Worm (Caenorhabditis elegans) whole organism, L4 larva: ENCODE results near the gene zip-11.

ENCODE experiments used
- D1046.2 ChIP-seq: fragments of 200-800 bp; sonication (Bioruptor generic); IDR thresholded peaks from 2 replicates; pipeline ENCODE4 v1.3.6; 2022; ENCODE audit warnings: missing genetic modification characterization, missing compliant biosample characterization
- F10B5.3 ChIP-seq: sonication (generic microtip); optimal IDR thresholded peaks from 2 replicates; lab custom pipeline; 2016; ENCODE audit warnings: mild to moderate bottlenecking, missing genetic modification characterization, missing compliant biosample characterization
- F37D6.2 ChIP-seq: sonication (generic microtip); optimal IDR thresholded peaks from 2 replicates; lab custom pipeline; 2016; ENCODE audit warnings: mild to moderate bottlenecking, missing genetic modification characterization, missing compliant biosample characterization
- Y75B8A.6 ChIP-seq: fragments of 200-800 bp; sonication (Bioruptor generic); IDR thresholded peaks from 2 replicates; pipeline ENCODE4 v1.3.6; 2022; ENCODE audit warnings: missing genetic modification reagents, missing genetic modification characterization, missing compliant biosample characterization
- ZK546.5 ChIP-seq, 2 experiments: sonication (generic microtip); optimal IDR thresholded peaks; 2 replicates each; lab custom pipeline; 2017; ENCODE audit warnings: missing biosample characterization in 2 of 2, missing genetic modification characterization in 2 of 2
- attf-4 ChIP-seq: sonication (generic microtip); optimal IDR thresholded peaks from 3 replicates; lab custom pipeline; 2017; ENCODE audit warnings: missing biosample characterization, missing genetic modification characterization
- ceh-44 ChIP-seq: fragments of 200-800 bp; sonication (Bioruptor generic); IDR thresholded peaks from 2 replicates; pipeline ENCODE4 v1.3.6; 2022; ENCODE audit warnings: missing genetic modification reagents, missing genetic modification characterization, missing compliant biosample characterization
- ces-1 ChIP-seq: fragments of 150-350 bp; sonication (generic microtip); optimal IDR thresholded peaks from 4 replicates; lab custom pipeline; 2014; ENCODE audit warnings: missing biosample characterization, missing genetic modification reagents, missing genetic modification characterization
- daf-19 ChIP-seq: fragments of 200-800 bp; sonication (Bioruptor generic); conservative IDR thresholded peaks from 2 replicates; pipeline ENCODE4 v1.3.6; 2022; ENCODE audit warnings: missing genetic modification characterization, missing compliant biosample characterization
- duxl-1 ChIP-seq: sonication (generic microtip); optimal IDR thresholded peaks from 2 replicates; lab custom pipeline; 2016; ENCODE audit warnings: mild to moderate bottlenecking, missing genetic modification characterization, moderate library complexity, missing compliant biosample characterization; ENCODE audit not compliant: poor library complexity
- dve-1 ChIP-seq: sonication (generic microtip); optimal IDR thresholded peaks from 2 replicates; lab custom pipeline; 2017; ENCODE audit warnings: antibody characterized with exemption, mild to moderate bottlenecking, missing genetic modification characterization, missing compliant biosample characterization; ENCODE audit not compliant: insufficient read depth
- egl-27 ChIP-seq: sonication (generic microtip); optimal IDR thresholded peaks from 3 replicates; lab custom pipeline; 2017; ENCODE audit warnings: missing biosample characterization, missing genetic modification reagents, missing genetic modification characterization
- egl-43 ChIP-seq: fragments of 200-800 bp; sonication (Bioruptor generic); IDR thresholded peaks from 2 replicates; pipeline ENCODE4 v1.3.6; 2022; ENCODE audit warnings: missing genetic modification reagents, missing genetic modification characterization, missing compliant biosample characterization
- fos-1 ChIP-seq: fragments of 150-350 bp; optimal IDR thresholded peaks from 2 replicates; lab custom pipeline; 2014; ENCODE audit warnings: missing biosample characterization, missing genetic modification characterization
- gei-8 ChIP-seq: fragments of 200-800 bp; sonication (Bioruptor generic); optimal IDR thresholded peaks from 2 replicates; lab custom pipeline; 2018; ENCODE audit warnings: mild to moderate bottlenecking, missing genetic modification characterization, missing compliant biosample characterization
- hmg-1.1 ChIP-seq: fragments of 200-800 bp; sonication (Bioruptor generic); IDR thresholded peaks from 2 replicates; pipeline ENCODE4 v1.3.6; 2022; ENCODE audit warnings: missing genetic modification reagents, missing genetic modification characterization, missing compliant biosample characterization
- lim-7 ChIP-seq: fragments of 200-800 bp; sonication (Bioruptor generic); IDR thresholded peaks from 2 replicates; pipeline ENCODE4 v1.3.6; 2022; ENCODE audit warnings: missing genetic modification characterization, missing compliant biosample characterization
- lin-15B ChIP-seq: fragments of 150-350 bp; sonication (generic microtip); optimal IDR thresholded peaks from 3 replicates; lab custom pipeline; 2014; ENCODE audit warnings: missing biosample characterization, missing genetic modification characterization
- lin-39 ChIP-seq: fragments of 150-350 bp; optimal IDR thresholded peaks from 2 replicates; lab custom pipeline; 2014; ENCODE audit warnings: missing biosample characterization, missing genetic modification reagents, missing genetic modification characterization
- lsy-2 ChIP-seq, 2 experiments: fragments of 150-350 bp in 1 of 2; sonication (generic microtip) in 1 of 2; optimal IDR thresholded peaks; 2 replicates each; lab custom pipeline; 2014 to 2017; ENCODE audit warnings: missing biosample characterization in 2 of 2, missing genetic modification characterization in 2 of 2
- madf-5 ChIP-seq, 2 experiments: fragments of 200-800 bp; sonication (Bioruptor generic); IDR thresholded peaks; 2 replicates each; pipeline ENCODE4 v1.3.6; 2022; ENCODE audit warnings: missing compliant biosample characterization in 2 of 2, missing genetic modification characterization in 2 of 2
- madf-9 ChIP-seq: fragments of 200-800 bp; sonication (Bioruptor generic); conservative IDR thresholded peaks from 2 replicates; pipeline ENCODE4 v1.3.6; 2022; ENCODE audit warnings: missing genetic modification reagents, missing genetic modification characterization, missing compliant biosample characterization
- mdl-1 ChIP-seq, 2 experiments: fragments of 150-350 bp in 1 of 2; sonication (generic microtip) in 1 of 2; optimal IDR thresholded peaks; 2 replicates each; lab custom pipeline; 2014 to 2017; ENCODE audit warnings: missing biosample characterization in 2 of 2, missing genetic modification characterization in 2 of 2
- mdt-29 ChIP-seq: fragments of 200-800 bp; sonication (Bioruptor generic); IDR thresholded peaks from 2 replicates; pipeline ENCODE4 v1.3.6; 2022; ENCODE audit warnings: missing genetic modification reagents, missing genetic modification characterization, missing compliant biosample characterization
- mxl-2 ChIP-seq: fragments of 200-800 bp; sonication (Bioruptor generic); conservative IDR thresholded peaks from 2 replicates; pipeline ENCODE4 v1.3.6; 2022; ENCODE audit warnings: missing genetic modification reagents, missing genetic modification characterization, missing compliant biosample characterization
- nhr-10 ChIP-seq: fragments of 150-350 bp; optimal IDR thresholded peaks from 2 replicates; lab custom pipeline; 2014; ENCODE audit warnings: missing biosample characterization, missing genetic modification characterization
- nhr-111 ChIP-seq: fragments of 200-800 bp; sonication (Bioruptor generic); optimal IDR thresholded peaks from 2 replicates; lab custom pipeline; 2018; ENCODE audit warnings: mild to moderate bottlenecking, missing genetic modification characterization, missing compliant biosample characterization
- nhr-237 ChIP-seq: sonication (generic microtip); optimal IDR thresholded peaks from 2 replicates; lab custom pipeline; 2017; ENCODE audit warnings: missing biosample characterization, missing genetic modification characterization
- nhr-25 ChIP-seq: sonication (generic microtip); optimal IDR thresholded peaks from 2 replicates; lab custom pipeline; 2017; ENCODE audit warnings: missing genetic modification characterization, mild to moderate bottlenecking, missing compliant biosample characterization, antibody characterized with exemption, moderate library complexity, borderline replicate concordance; ENCODE audit not compliant: insufficient read depth
- nhr-28 ChIP-seq: fragments of 150-350 bp; optimal IDR thresholded peaks from 2 replicates; lab custom pipeline; 2014; ENCODE audit warnings: missing biosample characterization, missing genetic modification characterization
- nhr-41 ChIP-seq: fragments of 200-800 bp; sonication (Bioruptor generic); IDR thresholded peaks from 2 replicates; pipeline ENCODE4 v1.3.6; 2022; ENCODE audit warnings: missing genetic modification reagents, missing genetic modification characterization, missing compliant biosample characterization
- nhr-42 ChIP-seq: fragments of 200-800 bp; sonication (Bioruptor generic); IDR thresholded peaks from 2 replicates; pipeline ENCODE4 v1.3.6; 2022; ENCODE audit warnings: missing genetic modification characterization, missing compliant biosample characterization
- nhr-76 ChIP-seq: fragments of 150-350 bp; optimal IDR thresholded peaks from 2 replicates; lab custom pipeline; 2014; ENCODE audit warnings: missing biosample characterization, missing genetic modification characterization
- nhr-77 ChIP-seq: fragments of 150-350 bp; optimal IDR thresholded peaks from 2 replicates; lab custom pipeline; 2014; ENCODE audit warnings: missing biosample characterization, missing genetic modification characterization
- pha-4 ChIP-seq, 2 experiments: fragments of 150-350 bp in 1 of 2; fragments of 200-800 bp in 1 of 2; sonication (Bioruptor generic) in 1 of 2; IDR thresholded peaks in 1 of 2; optimal IDR thresholded peaks in 1 of 2; 2 replicates each; pipeline versions ENCODE4 v1.3.6 to Lab custom; 2014 to 2022; ENCODE audit warnings: missing genetic modification characterization in 2 of 2, missing genetic modification reagents in 2 of 2, missing biosample characterization in 1 of 2, missing compliant biosample characterization in 1 of 2
- php-3 ChIP-seq: fragments of 200-800 bp; sonication (Bioruptor generic); IDR thresholded peaks from 2 replicates; pipeline ENCODE4 v1.3.6; 2022; ENCODE audit warnings: missing genetic modification reagents, missing genetic modification characterization, missing compliant biosample characterization
- rbr-2 ChIP-seq: sonication (generic microtip); optimal IDR thresholded peaks from 2 replicates; lab custom pipeline; 2016; ENCODE audit warnings: missing genotype, missing genetic modification characterization, missing compliant biosample characterization
- saeg-2 ChIP-seq: fragments of 200-800 bp; sonication (Bioruptor generic); IDR thresholded peaks from 2 replicates; pipeline ENCODE4 v1.3.6; 2022; ENCODE audit warnings: missing genetic modification reagents, missing genetic modification characterization, missing compliant biosample characterization
- sdz-12 ChIP-seq: fragments of 200-800 bp; sonication (Bioruptor generic); optimal IDR thresholded peaks from 2 replicates; lab custom pipeline; 2018; ENCODE audit warnings: mild to moderate bottlenecking, missing genetic modification characterization, missing compliant biosample characterization
- set-16 ChIP-seq: fragments of 200-800 bp; sonication (Bioruptor generic); IDR thresholded peaks from 2 replicates; pipeline ENCODE4 v1.3.6; 2022; ENCODE audit warnings: missing genetic modification reagents, missing genetic modification characterization, missing compliant biosample characterization
- skn-1 ChIP-seq: fragments of 150-350 bp; optimal IDR thresholded peaks from 2 replicates; lab custom pipeline; 2014; ENCODE audit warnings: missing biosample characterization, missing genetic modification characterization
- spr-3 ChIP-seq: fragments of 200-800 bp; sonication (Bioruptor generic); optimal IDR thresholded peaks from 2 replicates; lab custom pipeline; 2018; ENCODE audit warnings: mild to moderate bottlenecking, missing genetic modification characterization, missing compliant biosample characterization
- tra-1 ChIP-seq: fragments of 200-800 bp; sonication (Bioruptor generic); IDR thresholded peaks from 2 replicates; pipeline ENCODE4 v1.3.6; 2022; ENCODE audit warnings: missing genetic modification reagents, missing genetic modification characterization, missing compliant biosample characterization
- unc-39 ChIP-seq: sonication (generic microtip); optimal IDR thresholded peaks from 2 replicates; lab custom pipeline; 2017; ENCODE audit warnings: missing biosample characterization, missing genetic modification characterization
- unc-62 ChIP-seq, 3 experiments: fragments of 150-350 bp in 1 of 3; sonication (generic microtip); optimal IDR thresholded peaks in 2 of 3; peaks in 1 of 3; 1 replicate in 1 of 3; 2 replicates in 2 of 3; lab custom pipeline; 2014 to 2017; ENCODE audit warnings: missing biosample characterization in 3 of 3, missing genetic modification characterization in 3 of 3, missing genetic modification reagents in 3 of 3, missing genotype in 1 of 3
- vab-7 ChIP-seq: fragments of 200-800 bp; sonication (Bioruptor generic); IDR thresholded peaks from 2 replicates; pipeline ENCODE4 v1.3.6; 2022; ENCODE audit warnings: missing genetic modification reagents, missing genetic modification characterization, missing compliant biosample characterization
- zip-2 ChIP-seq: fragments of 150-350 bp; optimal IDR thresholded peaks from 2 replicates; lab custom pipeline; 2014; ENCODE audit warnings: missing biosample characterization, missing genetic modification characterization
- ztf-11 ChIP-seq: fragments of 150-350 bp; optimal IDR thresholded peaks from 2 replicates; lab custom pipeline; 2014; ENCODE audit warnings: missing biosample characterization, missing genetic modification characterization

Gene zip-11

ce11 chrIV:3294553-3295185 lies 16.4 kb upstream of the zip-11 start, which contains the start of gene W08E12.7 (continued):
- TF ChIP-seq mxl-2: 0 out of 2 replicates have a peak, but pooled peaks have one; percentile 48
- peak in 1 of 2 experiments; percentile 71 for TF ChIP-seq unc-62 (GFP tag; optimal IDR thresholded peaks at IDR 0.05 in 1 of 2; lab: Kevin White, UChicago)
- TF ChIP-seq unc-62 (tag; optimal IDR thresholded peaks at IDR 0.05; lab: Kevin White, UChicago): no peak
- TF ChIP-seq attf-4: no peak
- TF ChIP-seq rbr-2 (tag; lab: Kevin White, UChicago): peak; percentile 91
- TF ChIP-seq mdl-1 (tag; optimal IDR thresholded peaks at IDR 0.05; lab: Kevin White, UChicago): peak; percentile 58 to 94
- TF ChIP-seq daf-19: no peak
- TF ChIP-seq saeg-2: no peak
- TF ChIP-seq vab-7: peak; percentile 85
- TF ChIP-seq sdz-12 (GFP tag; lab: Kevin White, UChicago): no peak
- TF ChIP-seq nhr-237 (tag; lab: Kevin White, UChicago): peak; percentile 14
- peak; percentile 80; the same call in 1 of the 2 replicates for TF ChIP-seq D1046.2 (GFP tag; lab: Robert Waterston, UW)
- peak; percentile 90 to 97 for TF ChIP-seq lsy-2 (tag; optimal IDR thresholded peaks at IDR 0.05; lab: Kevin White, UChicago)
- peak; percentile 64; the same call in 1 of the 2 replicates for TF ChIP-seq tra-1 (GFP tag; lab: Robert Waterston, UW)
- TF ChIP-seq php-3 (GFP tag; lab: Robert Waterston, UW): 0 out of 2 replicates have a peak, but pooled peaks have one; percentile 20
- TF ChIP-seq skn-1 (tag; lab: Kevin White, UChicago): no peak
- TF ChIP-seq dve-1 (tag; lab: Kevin White, UChicago): peak; percentile 99
- TF ChIP-seq spr-3 (GFP tag; lab: Kevin White, UChicago): peak; percentile 32
- TF ChIP-seq madf-5 (GFP tag; IDR thresholded peaks at IDR 0.05; lab: Robert Waterston, UW): no peak; a peak in 1 of 4 replicates
- no peak for TF ChIP-seq fos-1
- no peak for TF ChIP-seq nhr-111
- peak in 1 of 2 experiments; percentile 53 for TF ChIP-seq ZK546.5 (tag; optimal IDR thresholded peaks at IDR 0.05; lab: Kevin White, UChicago)
- no peak for TF ChIP-seq Y75B8A.6 (GFP tag; lab: Robert Waterston, UW)
- TF ChIP-seq nhr-28 (tag; lab: Kevin White, UChicago): peak; percentile 96
- no peak for TF ChIP-seq gei-8
- peak; percentile 64 for TF ChIP-seq nhr-25 (tag; lab: Kevin White, UChicago)
- TF ChIP-seq duxl-1: peak; percentile 79
- peak; percentile 49; the same call in 1 of the 2 replicates for TF ChIP-seq mdt-29
- no peak for TF ChIP-seq egl-27 (tag; lab: Kevin White, UChicago)
- TF ChIP-seq nhr-76 (tag; lab: Kevin White, UChicago): no peak
- TF ChIP-seq F10B5.3 (tag; lab: Kevin White, UChicago): no peak
- TF ChIP-seq lin-15B (tag; lab: Kevin White, UChicago): peak; percentile 91
- no peak for TF ChIP-seq nhr-10 (tag; lab: Kevin White, UChicago)
- TF ChIP-seq ceh-44: peak; percentile 91
- TF ChIP-seq ces-1 (GFP tag; lab: Kevin White, UChicago): no peak
- TF ChIP-seq pha-4 (GFP tag; IDR thresholded peaks at IDR 0.05; lab: Robert Waterston, UW): no peak
- peak; percentile 99 for TF ChIP-seq pha-4 (tag; optimal IDR thresholded peaks at IDR 0.05; lab: Kevin White, UChicago)
- peak; percentile 69 for TF ChIP-seq F37D6.2 (tag; lab: Kevin White, UChicago)
- TF ChIP-seq zip-2: peak; percentile 39
- TF ChIP-seq unc-39: no peak
- TF ChIP-seq egl-43 (GFP tag; lab: Robert Waterston, UW): no peak
- peak; percentile 86; the same call in 1 of the 2 replicates for TF ChIP-seq nhr-42
- TF ChIP-seq set-16 (GFP tag; lab: Robert Waterston, UW): no peak
- no peak for TF ChIP-seq lim-7
- no peak for TF ChIP-seq lin-39 (tag; lab: Kevin White, UChicago)
- peak; percentile 98 for TF ChIP-seq nhr-77 (tag; lab: Kevin White, UChicago)
- peak; percentile 87 for TF ChIP-seq hmg-1.1
- no peak for TF ChIP-seq nhr-41 (GFP tag; lab: Robert Waterston, UW)
- peak; percentile 74; the same call in 1 of the 2 replicates for TF ChIP-seq madf-9
- no peak for TF ChIP-seq ztf-11 (tag; lab: Kevin White, UChicago)
